Worm (Caenorhabditis elegans): ENCODE data around the gene F41E6.1.

F41E6.1 gene

DNA sequence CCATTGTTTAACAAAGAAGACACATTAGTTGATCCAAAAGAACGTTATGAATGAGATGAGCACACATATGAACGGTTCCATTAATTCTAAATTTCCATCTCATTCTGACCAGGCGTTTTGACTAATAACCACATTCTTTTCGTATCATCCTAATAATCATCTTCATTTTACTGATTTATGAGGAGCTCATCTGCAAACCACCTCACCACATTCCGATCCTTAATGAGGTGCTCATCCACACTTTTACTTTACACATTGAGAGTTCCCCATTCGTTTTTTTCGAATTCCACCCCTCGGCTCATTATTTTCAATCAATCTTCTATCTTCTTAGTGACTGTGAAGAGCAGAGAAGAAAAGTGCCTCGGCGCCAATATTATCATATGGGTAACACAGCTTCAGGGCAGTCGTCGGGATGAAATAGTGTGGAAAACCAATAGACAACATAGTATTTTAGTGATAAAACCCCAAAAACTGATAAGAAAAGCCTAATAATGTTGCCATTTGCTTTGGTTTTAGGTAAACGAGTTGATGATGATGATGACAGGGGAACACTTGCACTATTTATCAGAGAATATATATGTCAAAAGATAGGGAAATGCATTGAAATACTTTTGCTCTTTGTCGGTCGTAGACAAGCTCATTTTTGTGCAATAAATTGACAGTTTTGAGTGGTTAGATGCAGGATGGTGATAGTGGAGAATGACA, 28.7 kb downstream of the F41E6.1 start:
- TF ChIP-seq lin-32 (GFP tag; optimal IDR thresholded peaks at IDR 0.05) (no peak), bed-3 (GFP tag; optimal IDR thresholded peaks at IDR 0.05) (no peak), sem-2 (GFP tag; optimal IDR thresholded peaks at IDR 0.05) (no peak), nhr-76 (tag; optimal IDR thresholded peaks at IDR 0.05) (no peak), mls-2 (tag; optimal IDR thresholded peaks at IDR 0.05) (no peak), ceh-39 (tag; optimal IDR thresholded peaks at IDR 0.05) (no peak), hlh-1 (tag; optimal IDR thresholded peaks at IDR 0.05) (no peak), ces-1 (GFP tag; optimal IDR thresholded peaks at IDR 0.05) (no peak), lsy-2 (tag; optimal IDR thresholded peaks at IDR 0.05) (no peak), snpc-4 (tag; optimal IDR thresholded peaks at IDR 0.05) (no peak)

DNA sequence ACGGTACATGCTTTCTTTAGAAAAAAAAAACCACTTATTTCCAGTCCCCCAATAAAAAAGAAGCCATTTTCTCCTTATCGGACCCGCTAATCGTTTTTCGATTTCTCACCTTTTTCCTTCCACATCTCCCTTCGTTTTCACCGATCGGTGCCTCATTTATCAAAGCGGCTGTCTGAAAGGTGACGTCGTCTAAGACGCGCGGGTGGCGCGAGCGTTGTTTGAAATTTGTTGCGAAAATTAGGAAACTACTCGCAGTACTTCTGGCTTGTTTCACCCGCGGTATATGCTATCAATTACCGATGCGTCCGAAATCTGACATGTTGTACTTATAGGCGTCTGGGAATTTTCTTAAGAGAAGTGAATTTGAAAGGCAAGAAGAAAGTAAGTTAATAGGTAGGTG, 29.8 kb downstream of the F41E6.1 start:
- TF ChIP-seq unc-62 (GFP tag; optimal IDR thresholded peaks at IDR 0.05) (no peak), lin-32 (GFP tag; optimal IDR thresholded peaks at IDR 0.05) (no peak), nhr-2 (tag; optimal IDR thresholded peaks at IDR 0.05) (no peak), drap-1 (GFP tag; optimal IDR thresholded peaks at IDR 0.05) (no peak), snpc-4 (tag; optimal IDR thresholded peaks at IDR 0.05) (no peak), nhr-237 (tag; optimal IDR thresholded peaks at IDR 0.05) (no peak)

DNA sequence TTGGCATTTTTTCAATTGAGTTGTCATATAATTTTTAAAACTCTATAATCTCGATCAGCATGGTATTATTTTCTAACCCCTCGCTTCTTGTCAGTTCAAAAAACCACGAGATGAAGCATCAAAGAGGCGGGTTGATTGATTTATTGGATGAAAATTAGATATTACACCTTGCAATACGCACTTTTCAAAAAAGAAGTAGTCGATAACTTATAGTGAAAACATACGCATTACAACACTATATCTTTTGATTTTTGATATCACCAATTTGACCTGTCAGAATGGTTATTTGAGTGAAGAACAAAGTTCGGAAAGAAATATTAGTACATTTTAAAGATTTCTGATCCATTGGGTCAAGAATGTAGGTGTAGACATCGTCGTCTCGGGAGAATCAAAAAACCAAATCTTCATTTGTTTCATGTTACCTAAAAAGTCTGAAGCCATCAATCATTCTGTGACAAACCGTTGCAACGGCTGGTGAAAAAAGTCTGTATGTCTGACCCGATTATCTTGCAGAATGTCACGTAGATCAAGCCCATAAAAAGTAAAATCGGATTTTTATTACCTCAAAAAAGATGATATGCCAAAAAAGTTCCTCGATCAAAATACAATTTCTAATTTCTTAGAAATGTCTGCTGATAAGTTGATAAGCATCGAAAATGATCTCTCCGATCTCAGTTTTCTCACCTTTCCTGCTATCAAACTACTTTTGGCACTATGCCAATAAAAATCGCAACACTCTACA, 30.8 kb downstream of the F41E6.1 start:
- TF ChIP-seq unc-62 (GFP tag; optimal IDR thresholded peaks at IDR 0.05) (peak; percentile 41), flh-1 (GFP tag; optimal IDR thresholded peaks at IDR 0.05) (no peak)

DNA sequence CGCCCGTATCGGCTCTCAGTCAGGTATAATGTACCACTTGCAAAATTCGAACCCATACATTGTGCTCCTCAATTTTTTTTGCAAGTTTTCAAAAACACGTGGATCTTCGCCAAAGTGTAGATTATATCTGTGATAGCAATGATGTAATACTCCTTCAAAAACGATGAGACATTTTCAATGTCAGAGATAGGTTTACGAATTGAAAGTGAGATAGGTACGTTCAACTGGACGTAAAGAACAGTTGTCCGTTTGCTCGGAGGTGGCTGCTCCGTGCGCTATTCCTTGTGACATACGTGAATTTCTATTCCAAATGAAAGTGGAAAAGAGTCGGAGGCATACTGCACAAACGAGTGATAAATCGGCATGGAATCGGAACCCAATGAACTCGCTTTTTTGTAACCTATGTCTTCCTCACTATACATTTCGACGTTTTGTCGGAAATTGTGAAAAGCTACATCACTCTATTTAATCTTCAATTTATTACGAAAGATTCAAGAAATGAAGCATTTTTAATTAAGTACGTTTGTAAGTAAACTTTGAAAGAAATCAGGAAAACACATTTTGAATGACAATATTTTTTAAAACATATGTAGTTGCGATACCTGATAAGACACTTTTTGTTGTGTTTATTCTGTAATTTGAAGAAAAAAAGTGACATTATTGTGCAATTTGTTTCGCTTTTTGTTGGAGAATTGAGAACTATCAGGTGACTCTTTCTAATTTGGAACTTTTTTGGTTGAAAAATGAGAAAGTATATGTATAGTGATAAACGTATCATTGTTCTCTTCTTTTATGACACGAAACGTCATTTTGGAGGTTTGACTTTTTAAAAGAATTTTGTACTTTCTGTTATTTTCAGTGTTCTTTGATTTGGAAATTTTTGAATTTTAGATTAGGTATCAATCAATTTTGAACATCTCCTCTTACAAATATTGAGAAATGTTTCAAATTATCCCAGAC, 32.3 kb downstream of the F41E6.1 start:
- TF ChIP-seq hlh-1 (tag; optimal IDR thresholded peaks at IDR 0.05) (peak; percentile 85), sptf-1 (tag; optimal IDR thresholded peaks at IDR 0.05) (no peak), unc-62 (GFP tag; optimal IDR thresholded peaks at IDR 0.05) (peak; percentile 62), unc-120 (tag; optimal IDR thresholded peaks at IDR 0.05; ENCODE audit: poor library complexity, severe bottlenecking) (peak; percentile 15)

DNA sequence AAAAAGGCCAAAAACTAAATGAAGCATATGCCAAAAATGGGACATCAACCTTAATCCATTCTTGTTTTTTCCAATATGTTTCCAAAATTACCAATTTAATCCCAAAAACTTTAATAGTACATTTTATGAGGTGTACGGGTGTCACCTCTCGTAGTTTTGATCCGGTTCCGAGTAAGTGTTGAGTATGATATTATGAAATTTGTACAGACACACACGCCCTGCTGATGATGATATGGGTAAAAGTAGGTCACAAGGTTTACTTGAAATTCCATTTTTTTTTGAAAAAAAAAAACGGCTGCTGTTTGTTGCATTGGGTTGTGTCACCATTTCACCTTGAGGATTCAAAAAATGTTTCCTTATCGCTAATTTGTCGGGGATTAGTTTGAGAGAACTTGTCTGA, 35.5 kb downstream of the F41E6.1 start:
- TF ChIP-seq drap-1 (GFP tag; optimal IDR thresholded peaks at IDR 0.05) (no peak), elt-3 (tag; optimal IDR thresholded peaks at IDR 0.05) (no peak), blmp-1 (tag; optimal IDR thresholded peaks at IDR 0.05) (no peak), mep-1 (tag; optimal IDR thresholded peaks at IDR 0.05) (no peak), sptf-1 (tag; optimal IDR thresholded peaks at IDR 0.05) (no peak), pha-4 (tag; optimal IDR thresholded peaks at IDR 0.05) (no peak), sem-2 (GFP tag; optimal IDR thresholded peaks at IDR 0.05) (no peak), lin-13 (tag; optimal IDR thresholded peaks at IDR 0.05) (no peak)

DNA sequence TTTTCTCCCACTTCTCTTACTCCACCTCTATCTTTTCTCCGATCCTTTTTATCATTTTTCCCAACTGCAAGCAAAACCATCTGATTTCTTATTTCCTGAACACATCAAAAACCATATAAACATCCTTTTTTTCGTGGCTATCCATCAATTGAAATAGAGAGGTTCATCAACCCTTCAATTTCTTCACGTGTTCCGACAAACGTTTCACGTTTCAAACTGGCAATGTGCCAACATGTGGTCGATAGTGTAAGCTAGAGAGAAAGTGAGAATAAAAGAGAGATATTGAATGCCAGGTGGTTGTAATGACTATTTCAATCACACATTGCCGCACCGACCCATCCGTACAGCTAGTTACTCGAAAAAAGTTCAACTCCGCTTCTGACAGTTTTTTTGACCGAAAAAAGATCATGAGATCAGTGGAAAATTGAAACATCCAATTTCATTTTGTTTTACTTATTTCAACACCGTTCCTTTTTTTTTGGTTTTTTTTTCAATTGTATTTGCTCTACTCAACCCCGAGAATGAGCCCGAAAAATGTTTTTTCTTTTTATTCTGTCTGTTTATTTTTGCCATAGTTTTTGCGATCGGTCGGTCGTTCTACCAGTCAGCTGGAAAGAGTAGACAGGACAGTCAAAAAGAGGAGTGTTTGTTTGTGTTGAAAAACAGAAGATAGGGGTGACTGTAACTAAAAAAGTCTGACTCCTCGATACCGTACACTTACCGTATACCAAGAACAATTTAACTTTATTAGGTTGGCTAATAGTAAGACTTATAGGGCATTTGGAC, 36.4 kb downstream of the F41E6.1 start:
- TF ChIP-seq nhr-12 (tag; optimal IDR thresholded peaks at IDR 0.05) (no peak), cnd-1 (tag; optimal IDR thresholded peaks at IDR 0.05) (no peak), hlh-1 (tag; optimal IDR thresholded peaks at IDR 0.05) (peak; percentile 96), ztf-11 (tag; optimal IDR thresholded peaks at IDR 0.05) (no peak), zip-8 (tag; optimal IDR thresholded peaks at IDR 0.05) (no peak), ceh-43 (GFP tag; optimal IDR thresholded peaks at IDR 0.05) (no peak), unc-62 (GFP tag; optimal IDR thresholded peaks at IDR 0.05) (peak; percentile 70), ham-2 (GFP tag; optimal IDR thresholded peaks at IDR 0.05) (no peak), unc-120 (tag; optimal IDR thresholded peaks at IDR 0.05; ENCODE audit: poor library complexity, severe bottlenecking) (peak; percentile 55), lin-13 (tag; optimal IDR thresholded peaks at IDR 0.05) (no peak), nhr-28 (tag; optimal IDR thresholded peaks at IDR 0.05) (no peak), sptf-1 (tag; optimal IDR thresholded peaks at IDR 0.05) (no peak), bed-3 (GFP tag; optimal IDR thresholded peaks at IDR 0.05) (no peak), nhr-237 (tag; optimal IDR thresholded peaks at IDR 0.05) (no peak), elt-3 (tag; optimal IDR thresholded peaks at IDR 0.05) (no peak)

Measured in whole organism, mixed stage, embryonic.